Fruit fly (Drosophila melanogaster) whole organism, wandering third instar larva: ENCODE data around the gene Cep97.
A peak's percentile ranks its signal among the peaks of the same experiment; 100 is the strongest.

Source experiments
- Dif ChIP-seq: fragments of 200-275, 200-300 bp; sonication (Bioruptor generic); optimal IDR thresholded peaks from 2 replicates; lab custom pipeline; 2018; ENCODE audit warnings: missing biosample characterization, missing genetic modification characterization; ENCODE audit not compliant: partially characterized antibody
- HLH106 ChIP-seq: fragments of 200-800 bp; optimal IDR thresholded peaks from 3 replicates; lab custom pipeline; 2019; ENCODE audit warnings: missing biosample characterization, mild to moderate bottlenecking, missing genetic modification characterization, moderate library complexity
- Hr78 ChIP-seq: fragments of >200 bp; optimal IDR thresholded peaks from 2 replicates; lab custom pipeline; 2017; ENCODE audit warnings: missing biosample characterization, missing genetic modification characterization
- Myc ChIP-seq: fragments of >200 bp; optimal IDR thresholded peaks from 2 replicates; lab custom pipeline; 2017
- Sp1 ChIP-seq: fragments of 200-800 bp; sonication (Bioruptor generic); optimal IDR thresholded peaks from 3 replicates; lab custom pipeline; 2019; ENCODE audit warnings: missing biosample characterization, mild to moderate bottlenecking, missing genetic modification characterization, moderate library complexity
- dl ChIP-seq, 2 experiments: fragments of 175-275, 200-275 bp in 1 of 2; fragments of 200-275 bp in 1 of 2; sonication (Bioruptor generic); optimal IDR thresholded peaks; lab custom pipeline; 2018; ENCODE audit warnings: mild to moderate bottlenecking in 2 of 2, missing biosample characterization in 2 of 2, missing genetic modification characterization in 2 of 2, moderate library complexity in 2 of 2; ENCODE audit not compliant: partially characterized antibody in 2 of 2, insufficient read depth in 1 of 2
- h ChIP-seq: fragments of 200-800 bp; sonication (Bioruptor generic); optimal IDR thresholded peaks from 3 replicates; lab custom pipeline; 2016; ENCODE audit warnings: missing biosample characterization, mild to moderate bottlenecking, missing genetic modification characterization
- lola ChIP-seq: fragments of >200 bp; optimal IDR thresholded peaks from 2 replicates; lab custom pipeline; 2017; ENCODE audit warnings: missing biosample characterization, missing genetic modification characterization
- pan ChIP-seq: fragments of >200 bp; optimal IDR thresholded peaks from 2 replicates; lab custom pipeline; 2017
- psq ChIP-seq: fragments of 200-800 bp; sonication (Bioruptor generic); optimal IDR thresholded peaks from 3 replicates; lab custom pipeline; 2017; ENCODE audit warnings: missing biosample characterization, mild to moderate bottlenecking, missing genetic modification characterization, moderate library complexity
- usp ChIP-seq: fragments of >200 bp; optimal IDR thresholded peaks from 2 replicates; lab custom pipeline; 2017; ENCODE audit warnings: missing biosample characterization, missing genetic modification characterization

DNA sequence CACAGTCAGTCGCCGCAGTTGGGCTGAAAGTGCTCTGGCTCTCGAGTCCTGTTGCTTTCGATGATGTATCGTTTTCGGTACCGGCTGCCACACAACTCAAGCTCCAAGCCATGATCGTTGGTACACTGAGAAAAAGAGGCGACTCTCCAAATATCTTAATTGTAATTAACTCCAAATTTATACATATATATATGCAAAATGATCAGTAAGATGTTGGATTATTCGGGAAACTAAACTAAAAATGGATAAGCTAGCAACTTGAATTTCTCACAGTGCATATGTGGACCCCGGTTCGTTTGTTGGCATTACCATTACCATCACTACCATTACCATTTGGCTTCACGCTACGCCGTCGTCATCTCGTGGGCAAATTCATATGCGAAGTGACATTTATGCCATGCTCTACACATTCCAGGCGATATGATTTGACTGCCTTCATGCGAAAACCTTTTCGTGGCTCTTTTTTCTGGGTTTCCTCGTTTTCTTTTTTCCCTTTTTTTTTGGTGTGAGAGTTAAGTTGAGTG, 13.9 kb upstream of the Cep97 start:
- TF ChIP-seq Dif (GFP tag; lab: Kevin White, UChicago) (no peak), lola (GFP tag; lab: Kevin White, UChicago) (no peak), Myc (lab: Kevin White, UChicago) (no peak), HLH106 (tag; lab: Kevin White, UChicago) (peak; percentile 27), pan (lab: Kevin White, UChicago) (no peak), dl (GFP tag; optimal IDR thresholded peaks at IDR 0.05; lab: Kevin White, UChicago; ENCODE audit: insufficient read depth in 1 of 2, partially characterized antibody in 2 of 2) (no peak), h (peak; percentile 22), Hr78 (no peak), usp (GFP tag; lab: Kevin White, UChicago) (no peak), psq (GFP tag; lab: Kevin White, UChicago) (no peak), Sp1 (peak; percentile 5)
